Worm (Caenorhabditis elegans): Measurements from ENCODE around the gene Y57G11C.1147.
A peak's percentile ranks its signal among the peaks of the same experiment; 100 is the strongest.

The Y57G11C.1147 gene

ce11 chrIV:14836885-14837284 is 39.6 kb upstream of the Y57G11C.1147 start, which contains the start of gene Y57G11C.22:
TSS of gene Y57G11C.22 (plus strand) at chrIV:14837211.
- TF ChIP-seq unc-55 (GFP tag; optimal IDR thresholded peaks at IDR 0.05): peak; percentile 58
- TF ChIP-seq mab-5 (tag; optimal IDR thresholded peaks at IDR 0.05): peak; percentile 43
- TF ChIP-seq lsy-2 (tag; optimal IDR thresholded peaks at IDR 0.05): peak in 1 of 2 experiments; percentile 65
- peak; percentile 42 for TF ChIP-seq crh-2 (tag; optimal IDR thresholded peaks at IDR 0.05)
- peak; percentile 7 for TF ChIP-seq lin-13 (GFP tag; optimal IDR thresholded peaks at IDR 0.05)
- peak; percentile 72 for TF ChIP-seq nhr-129 (tag; optimal IDR thresholded peaks at IDR 0.05)
- peak; percentile 61 for TF ChIP-seq C34F6.9 (tag; optimal IDR thresholded peaks at IDR 0.05)
- no peak for TF ChIP-seq elt-1 (tag; optimal IDR thresholded peaks at IDR 0.05)
- no peak for TF ChIP-seq nhr-237 (tag; optimal IDR thresholded peaks at IDR 0.05)

DNA sequence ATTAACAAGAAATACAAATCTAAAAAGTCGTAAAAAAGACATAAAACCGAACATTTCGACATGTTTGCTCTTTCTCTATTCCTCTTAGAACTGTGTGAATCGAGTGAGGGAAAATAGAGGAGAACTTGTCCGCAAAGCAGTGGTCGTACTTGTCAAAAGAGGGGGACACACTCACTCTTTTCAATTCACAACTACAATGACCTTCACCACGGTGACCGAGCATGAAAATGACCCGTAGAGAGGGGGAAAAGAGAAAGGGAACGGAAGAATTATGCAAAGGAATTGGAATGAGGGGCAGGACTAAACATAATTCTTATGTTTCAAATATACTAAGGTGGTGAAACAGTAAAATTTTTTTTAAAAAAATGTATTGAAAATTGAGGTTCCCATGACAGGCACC is 36.2 kb upstream of the Y57G11C.1147 start:
- peak; percentile 32 for TF ChIP-seq fos-1 (tag; optimal IDR thresholded peaks at IDR 0.05)
- no peak for TF ChIP-seq nhr-77 (tag; optimal IDR thresholded peaks at IDR 0.05)
- no peak for TF ChIP-seq nhr-237 (tag; optimal IDR thresholded peaks at IDR 0.05)
- no peak for TF ChIP-seq sma-9 (GFP tag; optimal IDR thresholded peaks at IDR 0.05)
- no peak for TF ChIP-seq sma-9 (tag; optimal IDR thresholded peaks at IDR 0.05)
- TF ChIP-seq lsy-2 (tag; optimal IDR thresholded peaks at IDR 0.05): no peak
- no peak for TF ChIP-seq sma-3 (GFP tag; optimal IDR thresholded peaks at IDR 0.05)
- TF ChIP-seq nhr-129 (tag; optimal IDR thresholded peaks at IDR 0.05): peak; percentile 60
- TF ChIP-seq Y55F3AM.14 (GFP tag; optimal IDR thresholded peaks at IDR 0.05): no peak

- TF ChIP-seq nhr-129 (tag; optimal IDR thresholded peaks at IDR 0.05): no peak
- TF ChIP-seq lin-11 (tag; optimal IDR thresholded peaks at IDR 0.05): no peak
- TF ChIP-seq ztf-4 (tag; optimal IDR thresholded peaks at IDR 0.05): no peak
- TF ChIP-seq nhr-10 (tag; optimal IDR thresholded peaks at IDR 0.05): no peak
- no peak for TF ChIP-seq nhr-25 (tag; optimal IDR thresholded peaks at IDR 0.05)
- TF ChIP-seq ceh-16 (tag; optimal IDR thresholded peaks at IDR 0.05): no peak
- no peak for TF ChIP-seq mab-5 (tag; optimal IDR thresholded peaks at IDR 0.05)
- TF ChIP-seq ZK546.5 (tag; optimal IDR thresholded peaks at IDR 0.05): no peak
- TF ChIP-seq elt-3 (tag; optimal IDR thresholded peaks at IDR 0.05): no peak
- TF ChIP-seq blmp-1 (tag; optimal IDR thresholded peaks at IDR 0.05; ENCODE audit: insufficient read depth): no peak
- TF ChIP-seq nhr-6 (tag; optimal IDR thresholded peaks at IDR 0.05): no peak
- no peak for TF ChIP-seq C34F6.9 (tag; optimal IDR thresholded peaks at IDR 0.05)
Observed at ce11 chrIV:14829026-14829425, 31.7 kb upstream of the Y57G11C.1147 start, which contains the start of gene hhat-2. TSS of gene hhat-2 (minus strand) at chrIV:14829126.

DNA sequence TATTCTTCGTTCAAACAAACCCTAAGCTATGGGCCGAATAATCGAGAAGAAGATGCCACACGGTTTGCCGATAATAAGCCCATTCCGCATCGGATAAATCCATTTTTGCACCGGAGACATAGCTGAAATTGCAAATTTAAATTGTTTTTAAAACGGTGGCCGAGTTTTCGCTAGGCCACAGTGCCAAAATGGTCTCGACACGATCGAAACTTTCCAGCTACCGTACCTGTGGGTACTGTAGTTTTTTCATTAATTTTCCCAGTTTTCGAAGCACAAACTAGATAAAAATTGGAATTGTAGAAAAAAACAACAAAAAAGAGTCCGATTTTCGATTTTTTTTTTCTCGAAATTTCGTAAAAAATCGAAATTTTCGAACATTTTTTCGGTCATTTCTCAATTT is 30.9 kb upstream of the Y57G11C.1147 start:
- no peak for TF ChIP-seq sma-9 (GFP tag; optimal IDR thresholded peaks at IDR 0.05)
- no peak for TF ChIP-seq sma-9 (tag; optimal IDR thresholded peaks at IDR 0.05)
- no peak for TF ChIP-seq egl-27 (tag; optimal IDR thresholded peaks at IDR 0.05)
- no peak for TF ChIP-seq nhr-11 (tag; optimal IDR thresholded peaks at IDR 0.05)
- no peak for TF ChIP-seq nhr-6 (tag; optimal IDR thresholded peaks at IDR 0.05)
- no peak for TF ChIP-seq mbf-1 (tag; optimal IDR thresholded peaks at IDR 0.05)
- TF ChIP-seq alr-1 (tag; optimal IDR thresholded peaks at IDR 0.05): no peak
- TF ChIP-seq nhr-237 (tag; optimal IDR thresholded peaks at IDR 0.05): no peak
- TF ChIP-seq dmd-4 (tag; optimal IDR thresholded peaks at IDR 0.05): no peak
- no peak for TF ChIP-seq unc-62 (GFP tag; optimal IDR thresholded peaks at IDR 0.05)
- no peak for TF ChIP-seq mdl-1 (tag; optimal IDR thresholded peaks at IDR 0.05)
- no peak for TF ChIP-seq nhr-12 (tag; optimal IDR thresholded peaks at IDR 0.05)

DNA sequence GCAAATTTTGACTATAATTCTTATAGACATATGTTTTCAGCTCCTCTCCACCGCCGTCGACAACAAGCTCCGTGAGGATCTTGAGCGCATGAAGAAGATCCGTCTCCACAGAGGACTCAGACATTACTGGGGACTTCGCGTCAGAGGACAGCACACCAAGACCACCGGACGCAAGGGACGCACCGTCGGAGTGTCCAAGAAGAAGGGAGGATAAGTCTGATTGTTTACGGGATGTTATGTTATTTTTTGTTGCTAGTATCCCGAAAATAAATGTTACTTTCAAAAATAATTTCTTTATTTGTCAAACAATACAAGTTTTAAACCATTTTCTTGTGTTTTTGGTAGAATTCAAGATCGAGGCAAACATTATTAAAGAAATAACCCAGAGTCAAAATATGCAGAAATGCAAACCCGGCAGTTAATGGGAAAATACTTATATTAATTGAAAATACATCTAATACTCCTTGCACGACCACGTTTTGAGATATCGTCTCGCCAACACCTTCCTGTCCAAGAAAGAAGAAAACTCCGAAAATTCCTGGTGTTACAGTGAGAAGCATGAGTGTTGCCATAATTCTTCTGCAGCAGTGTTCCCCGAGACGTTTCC is 28.9 kb upstream of the Y57G11C.1147 start:
- TF ChIP-seq nhr-23 (tag; optimal IDR thresholded peaks at IDR 0.05): no peak
- no peak for TF ChIP-seq nhr-6 (tag; optimal IDR thresholded peaks at IDR 0.05)
- no peak for TF ChIP-seq ztf-1 (GFP tag; conservative IDR thresholded peaks at IDR 0.05)
- TF ChIP-seq lin-39 (tag; optimal IDR thresholded peaks at IDR 0.05): no peak
- TF ChIP-seq nhr-129 (tag; optimal IDR thresholded peaks at IDR 0.05): no peak
- no peak for TF ChIP-seq dmd-4 (tag; optimal IDR thresholded peaks at IDR 0.05)
- no peak for TF ChIP-seq nhr-11 (tag; optimal IDR thresholded peaks at IDR 0.05)

Measured in whole organism, L2 larva.